Fruit fly (Drosophila melanogaster) whole organism, embryonic: ENCODE data around the gene CG43208.

ENCODE experiments used
- Bteb2 ChIP-seq: fragments of 200-800 bp; sonication (Bioruptor generic); optimal IDR thresholded peaks from 2 replicates; lab custom pipeline; 2016; ENCODE audit warnings: missing biosample characterization, missing genetic modification characterization
- CG10654 ChIP-seq: fragments of 200-800 bp; sonication (Bioruptor generic); optimal IDR thresholded peaks from 2 replicates; lab custom pipeline; 2016; ENCODE audit warnings: missing biosample characterization, missing genetic modification characterization
- CG11093 ChIP-seq: fragments of 200-800 bp; sonication (Bioruptor generic); IDR thresholded peaks from 3 replicates; pipeline ENCODE4 v1.3.6; 2022; ENCODE audit warnings: missing biosample characterization, missing genetic modification characterization
- CG11247 ChIP-seq: fragments of 200-800 bp; sonication (Bioruptor generic); IDR thresholded peaks from 2 replicates; pipeline ENCODE4 v1.3.6; 2022; ENCODE audit warnings: missing biosample characterization, missing genetic modification characterization
- CG13287 ChIP-seq: fragments of 200-800 bp; sonication (Bioruptor generic); IDR thresholded peaks from 2 replicates; pipeline ENCODE4 v1.3.6; 2022; ENCODE audit warnings: missing biosample characterization, missing genetic modification characterization; ENCODE audit not compliant: partially characterized antibody
- CG13296 ChIP-seq: fragments of 200-800 bp; sonication (Bioruptor generic); optimal IDR thresholded peaks from 3 replicates; lab custom pipeline; 2018; ENCODE audit warnings: missing biosample characterization, mild to moderate bottlenecking, missing genetic modification characterization
- CG15073 ChIP-seq: fragments of 200-800 bp; sonication (Bioruptor generic); optimal IDR thresholded peaks from 2 replicates; lab custom pipeline; 2016; ENCODE audit warnings: missing biosample characterization, missing genetic modification characterization
- CG17612 ChIP-seq: fragments of 200-800 bp; sonication (Bioruptor generic); IDR thresholded peaks from 2 replicates; pipeline ENCODE4 v1.3.6; 2022; ENCODE audit warnings: missing biosample characterization, missing genetic modification characterization
- CG18011 ChIP-seq: fragments of 200-800 bp; sonication (Bioruptor generic); optimal IDR thresholded peaks from 2 replicates; lab custom pipeline; 2017; ENCODE audit warnings: missing biosample characterization, missing genetic modification characterization, mild to moderate bottlenecking, moderate library complexity, missing genotype
- CG18599 ChIP-seq: fragments of 200-800 bp; sonication (Bioruptor generic); optimal IDR thresholded peaks from 3 replicates; lab custom pipeline; 2017; ENCODE audit warnings: missing biosample characterization, missing genetic modification characterization, mild to moderate bottlenecking, moderate library complexity, missing genetic modification reagents
- CG2120 ChIP-seq: fragments of 200-800 bp; sonication (Bioruptor generic); optimal IDR thresholded peaks from 3 replicates; lab custom pipeline; 2016; ENCODE audit warnings: missing biosample characterization, missing genetic modification characterization
- CG2199 ChIP-seq: fragments of 200-800 bp; sonication (Bioruptor generic); IDR thresholded peaks from 3 replicates; pipeline ENCODE4 v1.3.6; 2022; ENCODE audit warnings: missing biosample characterization, missing genetic modification characterization
- CG2202 ChIP-seq: fragments of 200-800 bp; sonication (Bioruptor generic); optimal IDR thresholded peaks from 2 replicates; lab custom pipeline; 2018; ENCODE audit warnings: missing biosample characterization, mild to moderate bottlenecking, missing genetic modification characterization
- CG2678 ChIP-seq: fragments of 200-800 bp; sonication (Bioruptor generic); optimal IDR thresholded peaks from 3 replicates; lab custom pipeline; 2019; ENCODE audit warnings: missing biosample characterization, mild to moderate bottlenecking, missing genetic modification characterization, moderate library complexity
- CG6175 ChIP-seq: fragments of 200-800 bp; sonication (Bioruptor generic); IDR thresholded peaks from 3 replicates; pipeline ENCODE4 v1.3.6; 2022; ENCODE audit warnings: missing biosample characterization, missing genetic modification characterization
- CG6689 ChIP-seq: fragments of 200-800 bp; sonication (Bioruptor generic); IDR thresholded peaks from 2 replicates; pipeline ENCODE4 v1.3.6; 2022; ENCODE audit warnings: missing biosample characterization, missing genetic modification characterization
- CG7556 ChIP-seq: fragments of 200-800 bp; sonication (Bioruptor generic); optimal IDR thresholded peaks from 2 replicates; lab custom pipeline; 2017; ENCODE audit warnings: missing biosample characterization, mild to moderate bottlenecking, missing genetic modification characterization
- CrebB ChIP-seq: fragments of 200-800 bp; sonication (Bioruptor generic); optimal IDR thresholded peaks from 3 replicates; lab custom pipeline; 2018; ENCODE audit warnings: missing biosample characterization, mild to moderate bottlenecking, missing genetic modification characterization
- D ChIP-seq, 2 experiments: fragments of 200-800 bp in 1 of 2; fragments of >200 bp in 1 of 2; sonication (Bioruptor generic) in 1 of 2; optimal IDR thresholded peaks; 2 replicates in 1 of 2; 3 replicates in 1 of 2; lab custom pipeline; 2017; ENCODE audit warnings: mild to moderate bottlenecking in 1 of 2, missing biosample characterization in 1 of 2, missing genetic modification characterization in 1 of 2, missing genetic modification reagents in 1 of 2
- Ets97D ChIP-seq: fragments of 200-800 bp; sonication (Bioruptor generic); optimal IDR thresholded peaks from 3 replicates; lab custom pipeline; 2016; ENCODE audit warnings: missing biosample characterization, missing genetic modification characterization
- HHEX ChIP-seq: fragments of 200-800 bp; sonication (Bioruptor generic); optimal IDR thresholded peaks from 3 replicates; lab custom pipeline; 2017; ENCODE audit warnings: missing biosample characterization, mild to moderate bottlenecking, missing genetic modification characterization, missing genetic modification reagents
- HLH4C ChIP-seq: fragments of 200-800 bp; sonication (Bioruptor generic); IDR thresholded peaks from 3 replicates; pipeline ENCODE4 v1.3.6; 2022; ENCODE audit warnings: missing biosample characterization, missing genetic modification characterization; ENCODE audit not compliant: partially characterized antibody
- HLHmδ ChIP-seq: fragments of 200-800 bp; sonication (Bioruptor generic); optimal IDR thresholded peaks from 2 replicates; lab custom pipeline; 2018; ENCODE audit warnings: missing biosample characterization, mild to moderate bottlenecking, missing genetic modification characterization, moderate library complexity
- Hmx ChIP-seq: fragments of 200-800 bp; sonication (Bioruptor generic); optimal IDR thresholded peaks from 2 replicates; lab custom pipeline; 2016; ENCODE audit warnings: missing biosample characterization, missing genetic modification characterization
- MTF-1 ChIP-seq: fragments of 200-800 bp; sonication (Bioruptor generic); optimal IDR thresholded peaks from 2 replicates; lab custom pipeline; 2018; ENCODE audit warnings: missing biosample characterization, mild to moderate bottlenecking, missing genetic modification characterization, borderline replicate concordance
- Mad ChIP-seq: fragments of 200-800 bp; sonication (Bioruptor generic); optimal IDR thresholded peaks from 2 replicates; lab custom pipeline; 2016; ENCODE audit warnings: missing biosample characterization, missing genetic modification characterization
- Myb ChIP-seq: fragments of 200-800 bp; sonication (Bioruptor generic); optimal IDR thresholded peaks from 2 replicates; lab custom pipeline; 2016; ENCODE audit warnings: missing biosample characterization, missing genetic modification characterization
- NFAT ChIP-seq: fragments of 200-800 bp; sonication (Bioruptor generic); IDR thresholded peaks from 2 replicates; pipeline ENCODE4 v1.3.6; 2022; ENCODE audit warnings: missing biosample characterization, missing genetic modification characterization
- Poxn ChIP-seq: fragments of 200-800 bp; sonication (Bioruptor generic); IDR thresholded peaks from 2 replicates; pipeline ENCODE4 v1.3.6; 2022; ENCODE audit warnings: missing biosample characterization, missing genetic modification characterization
- Rfx ChIP-seq: fragments of 200-800 bp; sonication (Bioruptor generic); IDR thresholded peaks from 2 replicates; pipeline ENCODE4 v1.3.6; 2022; ENCODE audit warnings: missing biosample characterization, missing genetic modification characterization
- TFAM ChIP-seq: fragments of 200-800 bp; sonication (Bioruptor generic); optimal IDR thresholded peaks from 2 replicates; lab custom pipeline; 2017; ENCODE audit warnings: missing biosample characterization, missing genetic modification characterization, inconsistent platforms
- Taf1 ChIP-seq: fragments of 200-800 bp; sonication (Bioruptor generic); IDR thresholded peaks from 2 replicates; pipeline ENCODE4 v1.3.6; 2022; ENCODE audit warnings: missing biosample characterization, missing genetic modification characterization
- Trl ChIP-seq, 3 experiments: fragments of >200 bp in 2 of 3; fragments of 200-800 bp in 1 of 3; sonication (Bioruptor generic) in 1 of 3; optimal IDR thresholded peaks; 2 replicates in 1 of 3; 3 replicates in 2 of 3; lab custom pipeline; 2016 to 2017; ENCODE audit warnings: missing biosample characterization in 1 of 3, missing genetic modification characterization in 1 of 3
- cas ChIP-seq: fragments of 200-800 bp; sonication (Bioruptor generic); IDR thresholded peaks from 2 replicates; pipeline ENCODE4 v1.3.6; 2022; ENCODE audit warnings: missing biosample characterization, missing genetic modification characterization
- croc ChIP-seq: fragments of 200-800 bp; sonication (Bioruptor generic); conservative IDR thresholded peaks from 3 replicates; pipeline ENCODE4 v1.3.6; 2022; ENCODE audit warnings: missing biosample characterization, missing genetic modification characterization
- da ChIP-seq: fragments of 200-800 bp; sonication (Bioruptor generic); optimal IDR thresholded peaks from 2 replicates; lab custom pipeline; 2016; ENCODE audit warnings: missing biosample characterization, missing genetic modification characterization
- disco-r ChIP-seq: fragments of 200-800 bp; sonication (Bioruptor generic); optimal IDR thresholded peaks from 2 replicates; lab custom pipeline; 2016; ENCODE audit warnings: missing biosample characterization, missing genetic modification characterization
- gt ChIP-seq: fragments of 200-800 bp; sonication (Bioruptor generic); IDR thresholded peaks from 2 replicates; pipeline ENCODE4 v1.3.6; 2022; ENCODE audit warnings: missing biosample characterization, missing genetic modification characterization
- kah ChIP-seq: fragments of 200-800 bp; sonication (Bioruptor generic); optimal IDR thresholded peaks from 2 replicates; lab custom pipeline; 2018; ENCODE audit warnings: missing biosample characterization, mild to moderate bottlenecking, missing genetic modification characterization
- oc ChIP-seq: fragments of 200-800 bp; sonication (Bioruptor generic); optimal IDR thresholded peaks from 2 replicates; lab custom pipeline; 2018; ENCODE audit warnings: missing biosample characterization, mild to moderate bottlenecking, missing genetic modification characterization, moderate library complexity
- org-1 ChIP-seq: fragments of 200-800 bp; sonication (Bioruptor generic); optimal IDR thresholded peaks from 2 replicates; lab custom pipeline; 2017; ENCODE audit warnings: missing biosample characterization, missing genetic modification characterization
- pnt ChIP-seq: fragments of 200-800 bp; sonication (Bioruptor generic); optimal IDR thresholded peaks from 3 replicates; lab custom pipeline; 2016; ENCODE audit warnings: missing biosample characterization, missing genetic modification characterization
- pzg ChIP-seq: fragments of 200-800 bp; sonication (Bioruptor generic); optimal IDR thresholded peaks from 3 replicates; lab custom pipeline; 2018; ENCODE audit warnings: missing biosample characterization, mild to moderate bottlenecking, missing genetic modification characterization, moderate library complexity
- repo ChIP-seq: fragments of 200-800 bp; sonication (Bioruptor generic); optimal IDR thresholded peaks from 2 replicates; lab custom pipeline; 2016; ENCODE audit warnings: missing biosample characterization, missing genetic modification characterization
- ro ChIP-seq: fragments of 200-800 bp; sonication (Bioruptor generic); IDR thresholded peaks from 2 replicates; pipeline ENCODE4 v1.3.6; 2022; ENCODE audit warnings: missing biosample characterization, missing genetic modification characterization
- sens-2 ChIP-seq: fragments of 200-800 bp; sonication (Bioruptor generic); IDR thresholded peaks from 2 replicates; pipeline ENCODE4 v1.3.6; 2022; ENCODE audit warnings: missing biosample characterization, missing genetic modification characterization
- slbo ChIP-seq: fragments of 200-800 bp; sonication (Bioruptor generic); IDR thresholded peaks from 2 replicates; pipeline ENCODE4 v1.3.6; 2022; ENCODE audit warnings: missing biosample characterization, missing genetic modification characterization
- sug ChIP-seq: fragments of 200-800 bp; optimal IDR thresholded peaks from 2 replicates; lab custom pipeline; 2019; ENCODE audit warnings: missing biosample characterization, mild to moderate bottlenecking, missing genetic modification characterization, moderate library complexity
- tup ChIP-seq: fragments of 200-800 bp; sonication (Bioruptor generic); optimal IDR thresholded peaks from 2 replicates; lab custom pipeline; 2016; ENCODE audit warnings: missing biosample characterization, mild to moderate bottlenecking, missing genetic modification characterization, moderate library complexity
- zfh1 ChIP-seq: fragments of 200-800 bp; sonication (Bioruptor generic); IDR thresholded peaks from 3 replicates; pipeline ENCODE4 v1.3.6; 2022; ENCODE audit warnings: missing biosample characterization, missing genetic modification characterization

Gene CG43208

dm6 chr3R:13260114-13260673 lies 43.0 kb upstream of the CG43208 start, which contains the start of gene CG11686 (continued):
- TF ChIP-seq CG2199 (GFP tag; lab: Robert Waterston, UW) (0 out of 3 replicates have a peak, but pooled peaks have one; percentile 30), CG18599 (GFP tag; lab: Kevin White, UChicago) (no peak), CG13287 (GFP tag; lab: Robert Waterston, UW) (peak; percentile 42; the same call in 1 of the 2 replicates), Hmx (GFP tag; lab: Kevin White, UChicago) (no peak), sens-2 (GFP tag; lab: Robert Waterston, UW) (0 out of 2 replicates have a peak, but pooled peaks have one; percentile 19), cas (GFP tag; lab: Robert Waterston, UW) (no peak), tup (GFP tag; lab: Kevin White, UChicago) (no peak), CG18011 (GFP tag; lab: Kevin White, UChicago) (no peak), NFAT (no peak), CG6175 (GFP tag; lab: Robert Waterston, UW) (peak; percentile 49; the same call in 1 of the 3 replicates), HLH4C (GFP tag; lab: Robert Waterston, UW) (no peak; the same call in 2 of the 3 replicates), HHEX (GFP tag; lab: Kevin White, UChicago) (no peak), croc (GFP tag; lab: Robert Waterston, UW) (no peak), slbo (peak; percentile 35; the same call in 1 of the 2 replicates), CrebB (tag; lab: Kevin White, UChicago) (no peak), zfh1 (no peak), CG2202 (tag; lab: Kevin White, UChicago) (no peak), CG13296 (no peak), repo (GFP tag; lab: Kevin White, UChicago) (no peak), Taf1 (GFP tag; lab: Robert Waterston, UW) (no peak), MTF-1 (peak; percentile 17), TFAM (GFP tag; lab: Kevin White, UChicago) (no peak), gt (GFP tag; lab: Robert Waterston, UW) (no peak), Ets97D (GFP tag; lab: Kevin White, UChicago) (peak; percentile 6), da (GFP tag; lab: Kevin White, UChicago) (no peak), HLHmδ (peak; percentile 33), Myb (GFP tag; lab: Kevin White, UChicago) (no peak), CG11247 (GFP tag; lab: Robert Waterston, UW) (no peak), Mad (GFP tag; lab: Kevin White, UChicago) (no peak), Bteb2 (GFP tag; lab: Kevin White, UChicago) (no peak), Poxn (no peak), sug (no peak), CG2120 (GFP tag; lab: Kevin White, UChicago) (peak; percentile 48), org-1 (GFP tag; lab: Kevin White, UChicago) (no peak), CG2678 (tag; lab: Kevin White, UChicago) (no peak), pnt (no peak), Trl (optimal IDR thresholded peaks at IDR 0.05; lab: Kevin White, UChicago) (no peak), Trl (GFP tag; optimal IDR thresholded peaks at IDR 0.05; lab: Kevin White, UChicago) (no peak), CG17612 (GFP tag; lab: Robert Waterston, UW) (no peak), CG11093 (no peak), CG6689 (GFP tag; lab: Robert Waterston, UW) (no peak), pzg (GFP tag; lab: Kevin White, UChicago) (peak; percentile 28), oc (tag; lab: Kevin White, UChicago) (peak; percentile 48), Rfx (GFP tag; lab: Robert Waterston, UW) (0 out of 2 replicates have a peak, but pooled peaks have one; percentile 6), CG15073 (GFP tag; lab: Kevin White, UChicago) (no peak), CG7556 (GFP tag; lab: Kevin White, UChicago) (no peak), ro (no peak), CG10654 (GFP tag; lab: Kevin White, UChicago) (no peak), disco-r (GFP tag; lab: Kevin White, UChicago) (no peak), D (optimal IDR thresholded peaks at IDR 0.05; lab: Kevin White, UChicago) (no peak), D (GFP tag; optimal IDR thresholded peaks at IDR 0.05; lab: Kevin White, UChicago) (no peak), kah (GFP tag; lab: Kevin White, UChicago) (peak; percentile 88)
